Worm (Caenorhabditis elegans) whole organism, L1 larva: Measurements from ENCODE around the gene dohh-1.

ENCODE experiments used
- C04F5.9 ChIP-seq: sonication (generic microtip); optimal IDR thresholded peaks from 2 replicates; lab custom pipeline; 2016; ENCODE audit warnings: missing genetic modification characterization, missing compliant biosample characterization
- Y116A8C.19 ChIP-seq: sonication (generic microtip); optimal IDR thresholded peaks from 2 replicates; lab custom pipeline; 2016; ENCODE audit warnings: missing compliant biosample characterization, missing genetic modification characterization, borderline replicate concordance
- aly-2 ChIP-seq: fragments of 150-350 bp; optimal IDR thresholded peaks from 2 replicates; lab custom pipeline; 2014; ENCODE audit warnings: missing biosample characterization, missing genetic modification characterization
- ama-1 ChIP-seq: fragments of 150-350 bp; optimal IDR thresholded peaks from 2 replicates; lab custom pipeline; 2014
- egl-13 ChIP-seq: sonication (generic microtip); optimal IDR thresholded peaks from 2 replicates; lab custom pipeline; 2016; ENCODE audit warnings: missing genotype, missing genetic modification reagents, missing genetic modification characterization, missing compliant biosample characterization
- egl-27 ChIP-seq, 2 experiments: fragments of 150-350 bp in 1 of 2; sonication (generic microtip); optimal IDR thresholded peaks; 3 replicates each; lab custom pipeline; 2017 to 2018; ENCODE audit warnings: missing biosample characterization in 2 of 2, missing genetic modification characterization in 2 of 2, missing genetic modification reagents in 2 of 2
- fos-1 ChIP-seq: fragments of 150-350 bp; optimal IDR thresholded peaks from 2 replicates; lab custom pipeline; 2014; ENCODE audit warnings: missing biosample characterization, missing genetic modification characterization
- nhr-237 ChIP-seq: fragments of 150-350 bp; optimal IDR thresholded peaks from 2 replicates; lab custom pipeline; 2014; ENCODE audit warnings: missing biosample characterization, missing genetic modification characterization
- skn-1 ChIP-seq: fragments of 150-350 bp; optimal IDR thresholded peaks from 2 replicates; lab custom pipeline; 2014; ENCODE audit warnings: missing biosample characterization, missing genetic modification characterization
- snpc-4 ChIP-seq: fragments of 150-350 bp; optimal IDR thresholded peaks from 2 replicates; lab custom pipeline; 2014; ENCODE audit warnings: missing biosample characterization, missing genetic modification characterization
- unc-62 ChIP-seq: fragments of 150-350 bp; optimal IDR thresholded peaks from 2 replicates; lab custom pipeline; 2014; ENCODE audit warnings: missing biosample characterization, missing genetic modification reagents, missing genetic modification characterization
- ztf-4 ChIP-seq: fragments of 150-350 bp; optimal IDR thresholded peaks from 2 replicates; lab custom pipeline; 2014; ENCODE audit warnings: missing biosample characterization, missing genetic modification characterization

- TF ChIP-seq unc-62 (GFP tag; lab: Kevin White, UChicago) (no peak), skn-1 (tag; lab: Kevin White, UChicago) (peak; percentile 64), nhr-237 (tag; lab: Kevin White, UChicago) (no peak), egl-13 (tag; lab: Kevin White, UChicago) (peak; percentile 3), snpc-4 (tag; lab: Kevin White, UChicago) (peak; percentile 25), Y116A8C.19 (tag; lab: Kevin White, UChicago) (no peak), fos-1 (tag; lab: Kevin White, UChicago) (no peak), ztf-4 (tag; lab: Kevin White, UChicago) (peak; percentile 92), aly-2 (peak; percentile 89), ama-1 (lab: Kevin White, UChicago) (peak; percentile 98), C04F5.9 (peak; percentile 19), egl-27 (tag; optimal IDR thresholded peaks at IDR 0.05; lab: Kevin White, UChicago) (no peak)
Measured at ce11 chrII:10541923-10542486, 37.8 kb upstream of the dohh-1 start, which contains the start of gene pro-1.
